Fruit fly (Drosophila melanogaster) whole organism, embryonic: ENCODE measurements around the gene MFS9.

ENCODE experiments used
- Antp ChIP-seq: fragments of 200-800 bp; sonication (Bioruptor generic); optimal IDR thresholded peaks from 3 replicates; lab custom pipeline; 2016; ENCODE audit warnings: missing biosample characterization, missing genetic modification characterization
- CG10462 ChIP-seq: fragments of 200-800 bp; sonication (Bioruptor generic); optimal IDR thresholded peaks from 2 replicates; lab custom pipeline; 2016; ENCODE audit warnings: missing biosample characterization, missing genetic modification characterization
- CG11695 ChIP-seq: fragments of 200-800 bp; sonication (Bioruptor generic); IDR thresholded peaks from 3 replicates; pipeline ENCODE4 v1.3.6; 2022; ENCODE audit warnings: missing biosample characterization, missing genetic modification characterization
- CG14050 ChIP-seq: fragments of 200-800 bp; sonication (Bioruptor generic); IDR thresholded peaks from 3 replicates; pipeline ENCODE4 v1.3.6; 2022; ENCODE audit warnings: missing biosample characterization, missing genetic modification characterization
- CG14860 ChIP-seq: fragments of 200-800 bp; sonication (Bioruptor generic); IDR thresholded peaks from 3 replicates; pipeline ENCODE4 v1.3.6; 2022; ENCODE audit warnings: missing biosample characterization, missing genetic modification characterization; ENCODE audit not compliant: partially characterized antibody
- CG1603 ChIP-seq: fragments of 200-800 bp; sonication (Bioruptor generic); optimal IDR thresholded peaks from 2 replicates; lab custom pipeline; 2019; ENCODE audit warnings: missing biosample characterization, mild to moderate bottlenecking, missing genetic modification characterization, moderate library complexity
- CG17328 ChIP-seq: fragments of 200-800 bp; sonication (Bioruptor generic); IDR thresholded peaks from 2 replicates; pipeline ENCODE4 v1.3.6; 2022; ENCODE audit warnings: missing biosample characterization, missing genetic modification characterization
- CG18619 ChIP-seq: fragments of 200-800 bp; sonication (Bioruptor generic); optimal IDR thresholded peaks from 3 replicates; lab custom pipeline; 2017; ENCODE audit warnings: missing biosample characterization, mild to moderate bottlenecking, missing genetic modification characterization
- CG31441 ChIP-seq: fragments of 200-800 bp; sonication (Bioruptor generic); IDR thresholded peaks from 2 replicates; pipeline ENCODE4 v1.3.6; 2022; ENCODE audit warnings: missing biosample characterization, missing genetic modification characterization
- CG32532 ChIP-seq: fragments of 200-800 bp; sonication (Bioruptor generic); IDR thresholded peaks from 2 replicates; pipeline ENCODE4 v1.3.6; 2022; ENCODE audit warnings: missing biosample characterization, missing genetic modification characterization
- CG3838 ChIP-seq: fragments of 200-800 bp; sonication (Bioruptor generic); optimal IDR thresholded peaks from 3 replicates; lab custom pipeline; 2016; ENCODE audit warnings: missing biosample characterization, missing genetic modification characterization
- CG4730 ChIP-seq: fragments of 200-800 bp; sonication (Bioruptor generic); IDR thresholded peaks from 2 replicates; pipeline ENCODE4 v1.3.6; 2022; ENCODE audit warnings: missing biosample characterization, missing genetic modification characterization
- CG6254 ChIP-seq: fragments of 200-800 bp; sonication (Bioruptor generic); optimal IDR thresholded peaks from 3 replicates; lab custom pipeline; 2017; ENCODE audit warnings: mild to moderate bottlenecking, missing biosample characterization, missing genetic modification reagents, missing genetic modification characterization
- CG7271 ChIP-seq: fragments of 200-800 bp; sonication (Bioruptor generic); optimal IDR thresholded peaks from 2 replicates; lab custom pipeline; 2018; ENCODE audit warnings: missing biosample characterization, mild to moderate bottlenecking, missing genetic modification characterization, moderate library complexity
- CG7556 ChIP-seq: fragments of 200-800 bp; sonication (Bioruptor generic); optimal IDR thresholded peaks from 2 replicates; lab custom pipeline; 2017; ENCODE audit warnings: missing biosample characterization, mild to moderate bottlenecking, missing genetic modification characterization
- CG8281 ChIP-seq: fragments of 200-800 bp; sonication (Bioruptor generic); optimal IDR thresholded peaks from 2 replicates; lab custom pipeline; 2018; ENCODE audit warnings: missing biosample characterization, mild to moderate bottlenecking, missing genetic modification characterization, moderate library complexity
- CG9727 ChIP-seq: fragments of 200-800 bp; sonication (Bioruptor generic); optimal IDR thresholded peaks from 3 replicates; lab custom pipeline; 2017; ENCODE audit warnings: missing biosample characterization, mild to moderate bottlenecking, missing genetic modification characterization
- Eip74EF ChIP-seq, 2 experiments: fragments of 200-800 bp in 1 of 2; fragments of >200 bp in 1 of 2; sonication (Bioruptor generic) in 1 of 2; optimal IDR thresholded peaks; 2 replicates each; lab custom pipeline; 2017 to 2019; ENCODE audit warnings: missing biosample characterization in 2 of 2, missing genetic modification characterization in 2 of 2, mild to moderate bottlenecking in 1 of 2, moderate library complexity in 1 of 2
- HLH4C ChIP-seq: fragments of 200-800 bp; sonication (Bioruptor generic); IDR thresholded peaks from 3 replicates; pipeline ENCODE4 v1.3.6; 2022; ENCODE audit warnings: missing biosample characterization, missing genetic modification characterization; ENCODE audit not compliant: partially characterized antibody
- HLHmδ ChIP-seq: fragments of 200-800 bp; sonication (Bioruptor generic); optimal IDR thresholded peaks from 2 replicates; lab custom pipeline; 2018; ENCODE audit warnings: missing biosample characterization, mild to moderate bottlenecking, missing genetic modification characterization, moderate library complexity
- Hr51 ChIP-seq, 2 experiments: fragments of 200-800 bp; sonication (Bioruptor generic); optimal IDR thresholded peaks; 2 replicates in 1 of 2; 3 replicates in 1 of 2; lab custom pipeline; 2016 to 2018; ENCODE audit warnings: missing biosample characterization in 2 of 2, missing genetic modification characterization in 2 of 2, mild to moderate bottlenecking in 1 of 2, moderate library complexity in 1 of 2
- MTF-1 ChIP-seq: fragments of 200-800 bp; sonication (Bioruptor generic); optimal IDR thresholded peaks from 2 replicates; lab custom pipeline; 2018; ENCODE audit warnings: missing biosample characterization, mild to moderate bottlenecking, missing genetic modification characterization, borderline replicate concordance
- Mrtf ChIP-seq: fragments of 200-800 bp; sonication (Bioruptor generic); IDR thresholded peaks from 3 replicates; pipeline ENCODE4 v1.3.6; 2022; ENCODE audit warnings: missing biosample characterization, missing genetic modification characterization
- Nf-YB ChIP-seq: fragments of 200-800 bp; sonication (Bioruptor generic); optimal IDR thresholded peaks from 3 replicates; lab custom pipeline; 2019; ENCODE audit warnings: missing biosample characterization, mild to moderate bottlenecking, missing genetic modification characterization, moderate library complexity
- PHDP ChIP-seq: fragments of 200-800 bp; sonication (Bioruptor generic); optimal IDR thresholded peaks from 3 replicates; lab custom pipeline; 2018; ENCODE audit warnings: missing biosample characterization, mild to moderate bottlenecking, missing genetic modification characterization, moderate library complexity
- Pdp1 ChIP-seq, 2 experiments: fragments of 200-800 bp; sonication (Bioruptor generic); optimal IDR thresholded peaks; 3 replicates each; lab custom pipeline; 2016; ENCODE audit warnings: missing biosample characterization in 2 of 2, missing genetic modification characterization in 2 of 2, mild to moderate bottlenecking in 1 of 2, moderate library complexity in 1 of 2
- Sox102F ChIP-seq: fragments of 200-800 bp; sonication (Bioruptor generic); optimal IDR thresholded peaks from 2 replicates; lab custom pipeline; 2018; ENCODE audit warnings: missing biosample characterization, mild to moderate bottlenecking, missing genetic modification characterization, moderate library complexity
- Usf ChIP-seq: fragments of 200-800 bp; sonication (Bioruptor generic); optimal IDR thresholded peaks from 2 replicates; lab custom pipeline; 2017; ENCODE audit warnings: missing genotype, missing biosample characterization, missing genetic modification characterization
- Vsx1 ChIP-seq: fragments of 200-800 bp; sonication (Bioruptor generic); optimal IDR thresholded peaks from 2 replicates; lab custom pipeline; 2017; ENCODE audit warnings: missing biosample characterization, mild to moderate bottlenecking, missing genetic modification characterization, missing genetic modification reagents
- Xrp1 ChIP-seq: fragments of 200-800 bp; sonication (Bioruptor generic); IDR thresholded peaks from 2 replicates; pipeline ENCODE4 v1.3.6; 2022; ENCODE audit warnings: missing biosample characterization, missing genetic modification characterization
- bsh ChIP-seq, 2 experiments: fragments of 200-800 bp; sonication (Bioruptor generic); optimal IDR thresholded peaks; 2 replicates each; lab custom pipeline; 2017 to 2018; ENCODE audit warnings: mild to moderate bottlenecking in 2 of 2, missing biosample characterization in 2 of 2, missing genetic modification characterization in 2 of 2, moderate library complexity in 1 of 2
- cas ChIP-seq: fragments of 200-800 bp; sonication (Bioruptor generic); IDR thresholded peaks from 2 replicates; pipeline ENCODE4 v1.3.6; 2022; ENCODE audit warnings: missing biosample characterization, missing genetic modification characterization
- cwo ChIP-seq: fragments of 200-800 bp; sonication (Bioruptor generic); optimal IDR thresholded peaks from 3 replicates; lab custom pipeline; 2017; ENCODE audit warnings: missing biosample characterization, missing genetic modification characterization, mild to moderate bottlenecking, moderate library complexity, missing genetic modification reagents
- ems ChIP-seq: fragments of 200-800 bp; sonication (Bioruptor generic); optimal IDR thresholded peaks from 3 replicates; lab custom pipeline; 2016; ENCODE audit warnings: missing biosample characterization, missing genetic modification characterization
- eyg ChIP-seq: fragments of 200-800 bp; sonication (Bioruptor generic); optimal IDR thresholded peaks from 3 replicates; lab custom pipeline; 2016; ENCODE audit warnings: missing biosample characterization, missing genetic modification characterization
- fu2 ChIP-seq: fragments of 200-800 bp; sonication (Bioruptor generic); optimal IDR thresholded peaks from 2 replicates; lab custom pipeline; 2016; ENCODE audit warnings: missing biosample characterization, missing genetic modification characterization
- gfzf ChIP-seq: fragments of 200-800 bp; sonication (Bioruptor generic); optimal IDR thresholded peaks from 2 replicates; lab custom pipeline; 2016; ENCODE audit warnings: missing biosample characterization, mild to moderate bottlenecking, missing genetic modification characterization, moderate library complexity
- gro ChIP-seq: fragments of 200-800 bp; sonication (Bioruptor generic); optimal IDR thresholded peaks from 2 replicates; lab custom pipeline; 2016; ENCODE audit warnings: missing biosample characterization, missing genetic modification characterization
- kni ChIP-seq: fragments of 200-800 bp; sonication (Bioruptor generic); optimal IDR thresholded peaks from 3 replicates; lab custom pipeline; 2017; ENCODE audit warnings: mild to moderate bottlenecking, missing biosample characterization, missing genetic modification reagents, missing genetic modification characterization
- lmd ChIP-seq: fragments of 200-800 bp; sonication (Bioruptor generic); IDR thresholded peaks from 2 replicates; pipeline ENCODE4 v1.3.6; 2022; ENCODE audit warnings: missing biosample characterization, missing genetic modification characterization
- p53 ChIP-seq: fragments of 200-800 bp; sonication (Bioruptor generic); optimal IDR thresholded peaks from 2 replicates; lab custom pipeline; 2016; ENCODE audit warnings: missing biosample characterization, missing genetic modification characterization
- run ChIP-seq: fragments of 200-800 bp; sonication (Bioruptor generic); optimal IDR thresholded peaks from 3 replicates; lab custom pipeline; 2018; ENCODE audit warnings: missing biosample characterization, mild to moderate bottlenecking, missing genetic modification characterization
- sima ChIP-seq: fragments of 200-800 bp; sonication (Bioruptor generic); optimal IDR thresholded peaks from 2 replicates; lab custom pipeline; 2016; ENCODE audit warnings: missing biosample characterization, missing genetic modification characterization
- sob ChIP-seq: fragments of 200-800 bp; sonication (Bioruptor generic); IDR thresholded peaks from 2 replicates; pipeline ENCODE4 v1.3.6; 2022; ENCODE audit warnings: missing biosample characterization, missing genetic modification characterization
- tgo ChIP-seq: fragments of 200-800 bp; sonication (Bioruptor generic); IDR thresholded peaks from 3 replicates; pipeline ENCODE4 v1.3.6; 2022; ENCODE audit warnings: missing biosample characterization, missing genetic modification characterization
- ttk ChIP-seq: fragments of 200-800 bp; sonication (Bioruptor generic); IDR thresholded peaks from 2 replicates; pipeline ENCODE4 v2.1.2; 2022; ENCODE audit warnings: missing biosample characterization, missing genetic modification characterization
- wor ChIP-seq: fragments of 200-800 bp; sonication (Bioruptor generic); IDR thresholded peaks from 2 replicates; pipeline ENCODE4 v1.3.6; 2022; ENCODE audit warnings: missing biosample characterization, missing genetic modification characterization
- yki ChIP-seq: fragments of >200 bp; optimal IDR thresholded peaks from 3 replicates; lab custom pipeline; 2018

MFS9 gene

DNA sequence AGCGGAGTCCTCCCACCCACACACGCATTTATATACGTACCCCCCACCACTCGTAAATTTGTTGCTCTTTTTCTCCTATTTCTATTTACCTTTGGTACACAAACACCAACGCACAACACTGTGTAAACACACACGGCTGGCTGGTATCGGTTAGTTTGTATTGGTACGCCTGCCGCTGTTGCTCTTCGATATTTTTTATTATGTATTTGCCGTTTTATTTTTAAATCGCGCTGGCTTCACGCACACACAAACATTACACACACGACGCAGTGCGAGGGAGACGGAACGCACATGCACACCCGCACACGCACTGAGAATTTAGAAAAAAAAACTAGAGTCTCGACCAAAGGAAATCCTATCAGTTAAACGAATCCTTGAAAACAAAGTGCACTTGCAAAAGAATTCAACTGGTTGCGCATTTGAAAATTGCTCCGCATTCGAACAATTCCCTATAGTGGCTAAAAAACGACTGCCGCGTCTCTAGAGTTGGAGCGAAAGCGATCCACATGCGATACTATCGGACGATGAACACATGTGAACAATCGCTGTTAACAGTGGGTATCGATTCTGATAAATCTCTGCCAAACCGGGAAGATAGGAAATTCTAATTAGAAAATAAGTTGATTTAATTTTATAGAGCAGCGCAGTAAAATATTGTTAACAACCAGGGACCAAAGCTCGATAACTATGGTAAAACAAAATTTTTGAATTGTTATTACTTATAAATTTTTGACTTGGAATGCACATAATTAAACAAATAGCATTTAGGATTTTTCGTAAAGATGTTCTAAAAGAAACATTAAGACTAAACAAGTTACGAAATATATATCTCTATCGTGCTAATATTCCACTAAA lies 38.6 kb upstream of the MFS9 start (continued):
- TF ChIP-seq CG14050 (GFP tag; lab: Robert Waterston, UW) = peak; percentile 22; the same call in 1 of the 3 replicates
- TF ChIP-seq CG31441 (GFP tag; lab: Robert Waterston, UW) = no peak; the same call in 1 of the 2 replicates
- TF ChIP-seq ttk (GFP tag; lab: Robert Waterston, UW) = no peak
- peak; percentile 92 for TF ChIP-seq CG14860
- TF ChIP-seq yki = no peak
- no peak for TF ChIP-seq wor (GFP tag; lab: Robert Waterston, UW)
- TF ChIP-seq bsh (GFP tag; optimal IDR thresholded peaks at IDR 0.05; lab: Kevin White, UChicago) = peak; percentile 57 to 75
- TF ChIP-seq CG7271 (tag; lab: Kevin White, UChicago) = peak; percentile 69
- TF ChIP-seq fu2 (GFP tag; lab: Kevin White, UChicago) = peak; percentile 17
- peak; percentile 98 for TF ChIP-seq kni (GFP tag; lab: Kevin White, UChicago)
- TF ChIP-seq eyg (GFP tag; lab: Kevin White, UChicago) = peak; percentile 67
- peak; percentile 66 for TF ChIP-seq sob (GFP tag; lab: Robert Waterston, UW)
- TF ChIP-seq lmd (GFP tag; lab: Robert Waterston, UW) = no peak
- TF ChIP-seq ems (GFP tag; lab: Kevin White, UChicago) = peak; percentile 46
- TF ChIP-seq CG32532 (GFP tag; lab: Robert Waterston, UW) = peak; percentile 28
- peak; percentile 91 for TF ChIP-seq HLH4C (GFP tag; lab: Robert Waterston, UW)
- no peak for TF ChIP-seq Usf
- peak; percentile 52; the same call in 1 of the 2 replicates for TF ChIP-seq CG17328 (GFP tag; lab: Robert Waterston, UW)
- peak; percentile 68 for TF ChIP-seq gro (GFP tag; lab: Kevin White, UChicago)
- peak; percentile 30 for TF ChIP-seq CG10462 (GFP tag; lab: Kevin White, UChicago)
- peak; percentile 84 for TF ChIP-seq Xrp1 (GFP tag; lab: Robert Waterston, UW)
- TF ChIP-seq cwo (GFP tag; lab: Kevin White, UChicago) = peak; percentile 68
- peak; percentile 55 for TF ChIP-seq CG9727 (GFP tag; lab: Kevin White, UChicago)
- TF ChIP-seq HLHmδ (GFP tag; lab: Kevin White, UChicago) = peak; percentile 99
- peak in 1 of 2 experiments; percentile 67 for TF ChIP-seq Eip74EF (GFP tag; optimal IDR thresholded peaks at IDR 0.05; lab: Kevin White, UChicago)
- TF ChIP-seq CG11695 (GFP tag; lab: Robert Waterston, UW) = peak; percentile 71
- no peak for TF ChIP-seq CG4730 (GFP tag; lab: Robert Waterston, UW)
- peak; percentile 70 for TF ChIP-seq CG1603 (tag; lab: Kevin White, UChicago)
- TF ChIP-seq CG6254 (GFP tag; lab: Kevin White, UChicago) = peak; percentile 69
- peak; percentile 23 to 79 for TF ChIP-seq Pdp1 (GFP tag; optimal IDR thresholded peaks at IDR 0.05; lab: Kevin White, UChicago)
- peak; percentile 70 for TF ChIP-seq gfzf (GFP tag; lab: Kevin White, UChicago)
- peak; percentile 80 for TF ChIP-seq PHDP (tag; lab: Kevin White, UChicago)
- TF ChIP-seq tgo (GFP tag; lab: Robert Waterston, UW) = no peak; the same call in 2 of the 3 replicates
- no peak for TF ChIP-seq sima (GFP tag; lab: Kevin White, UChicago)
- no peak for TF ChIP-seq Mrtf (GFP tag; lab: Robert Waterston, UW)
- TF ChIP-seq Antp (GFP tag; lab: Kevin White, UChicago) = no peak
- TF ChIP-seq Hr51 (GFP tag; optimal IDR thresholded peaks at IDR 0.05; lab: Kevin White, UChicago) = peak; percentile 28 to 44
- TF ChIP-seq run = peak; percentile 35
- peak; percentile 42 for TF ChIP-seq Sox102F (GFP tag; lab: Kevin White, UChicago)
- TF ChIP-seq p53 (GFP tag; lab: Kevin White, UChicago) = no peak
- peak; percentile 65 for TF ChIP-seq Nf-YB (GFP tag; lab: Kevin White, UChicago)
- peak; percentile 50 for TF ChIP-seq CG18619 (GFP tag; lab: Kevin White, UChicago)
- TF ChIP-seq cas (GFP tag; lab: Robert Waterston, UW) = no peak; the same call in 1 of the 2 replicates
- TF ChIP-seq CG3838 (GFP tag; lab: Kevin White, UChicago) = no peak
- peak; percentile 54 for TF ChIP-seq Vsx1 (GFP tag; lab: Kevin White, UChicago)
- TF ChIP-seq MTF-1 (GFP tag; lab: Kevin White, UChicago) = peak; percentile 96
- peak; percentile 48 for TF ChIP-seq CG8281
- peak; percentile 8 for TF ChIP-seq CG7556 (GFP tag; lab: Kevin White, UChicago)
